Fruit fly (Drosophila melanogaster): ENCODE data around the gene Scm.
"Not testable (repeated sequence)": the region's sequence is repeated elsewhere in the genome, so short reads cannot be mapped to it uniquely, and the experiment has no call there.

Gene Scm

DNA sequence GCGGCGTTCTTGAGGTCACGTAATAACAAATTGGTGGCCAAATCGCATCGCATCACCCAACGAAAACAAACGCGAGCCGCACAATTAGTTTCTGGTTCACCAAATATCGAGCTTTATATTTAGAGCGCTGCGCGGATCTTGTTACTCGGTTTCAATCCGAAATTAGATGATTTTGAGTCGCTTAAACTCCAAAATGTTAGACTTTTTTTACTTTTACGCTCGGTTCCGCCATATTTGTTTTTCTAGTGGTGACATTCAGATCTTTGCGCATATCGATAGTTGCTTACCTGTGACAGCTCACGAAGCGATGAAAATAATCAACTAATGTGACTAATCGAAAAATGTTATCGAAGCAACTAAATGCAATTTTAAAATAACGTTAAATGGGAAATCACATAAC lies at the start of gene Scm:
Gene Scm (minus strand): TSS at position 251 of the 400 bp plus-strand sequence.
- TF ChIP-seq pan (optimal IDR thresholded peaks at IDR 0.05): no peak
- no peak for TF ChIP-seq EcR (GFP tag; optimal IDR thresholded peaks at IDR 0.05)
- TF ChIP-seq CG8478 (optimal IDR thresholded peaks at IDR 0.05): no peak
- TF ChIP-seq usp (GFP tag; optimal IDR thresholded peaks at IDR 0.05): no peak
- TF ChIP-seq psq (optimal IDR thresholded peaks at IDR 0.05): no peak
- no peak for TF ChIP-seq Dll (optimal IDR thresholded peaks at IDR 0.05)

DNA sequence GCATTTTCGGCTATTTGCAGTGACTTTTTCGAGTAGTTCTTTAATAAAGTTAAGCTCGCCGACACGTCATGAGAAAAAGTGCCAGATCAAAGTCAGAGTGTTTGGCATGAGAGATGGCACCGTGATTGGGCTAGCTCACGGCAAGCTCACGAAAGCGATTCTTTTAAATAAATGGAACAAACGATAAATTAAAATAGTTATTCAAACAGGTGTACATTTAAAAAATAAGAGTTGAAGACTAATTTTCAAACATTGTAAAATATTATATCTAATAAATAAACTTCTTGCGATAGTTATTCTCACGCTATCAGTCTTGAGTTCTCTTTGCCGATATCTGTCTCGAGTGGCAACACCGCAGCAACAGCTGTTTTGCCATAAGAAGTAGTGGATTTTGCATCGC lies 48.0 kb upstream of the Scm start, which contains the start of the genes eca and CG18542:
Gene eca (minus strand): TSS at position 101 of the 400 bp plus-strand sequence.
Gene CG18542 (plus strand): TSS at position 385 of the 400 bp plus-strand sequence.
- TF ChIP-seq EcR (GFP tag; optimal IDR thresholded peaks at IDR 0.05); pan (optimal IDR thresholded peaks at IDR 0.05); Dll (optimal IDR thresholded peaks at IDR 0.05): not testable (repeated sequence)

DNA sequence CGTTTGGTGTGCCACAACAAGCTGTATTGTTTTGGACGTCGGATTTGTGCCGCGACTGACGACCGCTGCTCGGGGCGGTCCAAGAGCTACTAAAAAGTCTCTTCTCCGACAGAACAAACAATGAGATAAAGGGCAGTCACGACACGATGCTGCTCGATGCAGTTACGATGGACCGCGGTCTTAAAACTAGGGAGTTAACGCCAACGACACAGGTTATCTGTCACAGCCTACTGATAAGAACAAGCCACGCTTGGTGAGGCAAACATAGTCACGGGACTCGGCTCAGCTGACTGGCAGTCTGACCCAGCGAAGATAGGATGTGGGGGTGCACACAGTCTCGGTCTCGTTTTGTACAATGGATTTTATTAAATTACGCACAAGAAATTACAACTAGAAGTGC lies 46.7 kb upstream of the Scm start, which contains the start of gene CG9444:
Gene CG9444 (minus strand): TSS at position 140 of the 400 bp plus-strand sequence.
- no peak for TF ChIP-seq pan (optimal IDR thresholded peaks at IDR 0.05)
- no peak for TF ChIP-seq psq (optimal IDR thresholded peaks at IDR 0.05)
- no peak for TF ChIP-seq EcR (GFP tag; optimal IDR thresholded peaks at IDR 0.05)
- TF ChIP-seq usp (GFP tag; optimal IDR thresholded peaks at IDR 0.05): no peak
- TF ChIP-seq CG8478 (optimal IDR thresholded peaks at IDR 0.05): no peak
- TF ChIP-seq Dll (optimal IDR thresholded peaks at IDR 0.05): no peak

DNA sequence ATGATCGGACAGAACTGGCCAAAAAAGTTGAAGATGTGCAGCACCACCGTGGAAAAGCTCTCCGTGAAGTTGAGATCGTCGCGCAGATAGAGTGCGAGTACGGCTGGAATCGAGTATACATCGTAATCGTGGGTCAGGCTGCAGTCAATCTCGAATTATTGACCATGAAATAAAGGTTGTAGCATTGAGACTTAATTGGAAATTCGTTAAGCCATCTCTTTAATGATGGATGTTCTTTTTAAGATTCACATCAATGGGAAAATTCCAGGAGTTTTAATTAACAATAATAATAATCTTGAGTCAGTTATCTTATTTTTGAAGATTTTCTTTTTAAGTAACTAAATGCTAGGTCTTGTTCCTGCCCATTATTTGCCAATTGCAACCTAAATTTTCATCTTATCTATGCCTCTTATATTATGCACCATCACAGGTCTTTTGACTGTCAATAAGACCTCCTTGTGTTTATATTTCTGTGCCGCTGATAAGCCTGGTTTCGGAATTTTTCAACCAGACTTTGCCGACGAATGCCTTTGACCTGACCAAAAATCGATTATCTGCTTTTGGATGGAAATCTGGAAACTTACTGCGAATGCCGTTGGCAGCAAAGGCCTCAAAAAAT lies 45.8 kb upstream of the Scm start:
- no peak for TF ChIP-seq Dll (optimal IDR thresholded peaks at IDR 0.05)
- no peak for TF ChIP-seq psq (optimal IDR thresholded peaks at IDR 0.05)
- TF ChIP-seq EcR (GFP tag; optimal IDR thresholded peaks at IDR 0.05): no peak
- no peak for TF ChIP-seq usp (GFP tag; optimal IDR thresholded peaks at IDR 0.05)
- TF ChIP-seq pan (optimal IDR thresholded peaks at IDR 0.05): no peak
- TF ChIP-seq CG8478 (optimal IDR thresholded peaks at IDR 0.05): no peak

dm6 chr3R:9679746-9680145 lies 42.3 kb upstream of the Scm start, which contains the start of gene nmdyn-D7:
Gene nmdyn-D7, plus strand, starts transcription at chr3R:9679939.
- TF ChIP-seq Dll (optimal IDR thresholded peaks at IDR 0.05) (no peak), psq (optimal IDR thresholded peaks at IDR 0.05) (no peak), pan (optimal IDR thresholded peaks at IDR 0.05) (no peak), usp (GFP tag; optimal IDR thresholded peaks at IDR 0.05) (no peak), CG8478 (optimal IDR thresholded peaks at IDR 0.05) (no peak), EcR (GFP tag; optimal IDR thresholded peaks at IDR 0.05) (no peak)

- TF ChIP-seq psq (optimal IDR thresholded peaks at IDR 0.05): no peak
- TF ChIP-seq CG8478 (optimal IDR thresholded peaks at IDR 0.05): no peak
- TF ChIP-seq pan (optimal IDR thresholded peaks at IDR 0.05): no peak
- TF ChIP-seq usp (GFP tag; optimal IDR thresholded peaks at IDR 0.05): no peak
- no peak for TF ChIP-seq Dll (optimal IDR thresholded peaks at IDR 0.05)
- no peak for TF ChIP-seq EcR (GFP tag; optimal IDR thresholded peaks at IDR 0.05)
Observed at dm6 chr3R:9677734-9678341, 40.4 kb upstream of the Scm start, which contains the start of gene p23. Gene p23, plus strand, starts transcription at chr3R:9677927.

- TF ChIP-seq Dll (optimal IDR thresholded peaks at IDR 0.05) (no peak), usp (GFP tag; optimal IDR thresholded peaks at IDR 0.05) (no peak), EcR (GFP tag; optimal IDR thresholded peaks at IDR 0.05) (no peak)
Observed at dm6 chr3R:9674968-9675573, 37.7 kb upstream of the Scm start, which contains the start of gene Nepl12. Gene Nepl12, plus strand, starts transcription at chr3R:9675523.

DNA sequence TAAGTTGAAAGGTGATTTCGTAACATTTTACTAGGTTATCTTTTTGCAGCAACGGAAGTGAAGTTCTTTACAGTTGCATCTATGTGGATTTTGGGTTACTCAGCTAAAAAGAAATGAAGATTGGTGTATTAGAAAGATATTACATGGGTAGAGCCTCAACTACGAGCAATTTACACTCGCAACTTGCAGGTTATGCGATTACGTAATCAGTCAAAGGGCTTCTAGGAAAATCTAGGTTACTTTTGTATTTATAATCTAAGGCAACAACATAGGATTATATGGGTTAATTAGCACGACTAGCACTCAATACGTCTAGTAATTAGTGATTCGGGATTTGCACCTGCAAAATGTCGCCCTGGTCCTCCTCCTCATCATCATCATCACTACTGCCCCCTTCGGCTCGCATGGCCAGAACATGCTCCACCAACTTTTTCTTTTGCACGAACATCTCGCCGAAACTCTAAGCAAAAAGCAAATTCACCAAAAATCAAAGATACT lies 36.8 kb upstream of the Scm start, which contains the start of gene Dhc1:
Gene Dhc1 (minus strand): TSS at position 448 of the 498 bp plus-strand sequence.
- TF ChIP-seq psq (optimal IDR thresholded peaks at IDR 0.05): no peak
- no peak for TF ChIP-seq pan (optimal IDR thresholded peaks at IDR 0.05)
- no peak for TF ChIP-seq usp (GFP tag; optimal IDR thresholded peaks at IDR 0.05)
- no peak for TF ChIP-seq Dll (optimal IDR thresholded peaks at IDR 0.05)
- TF ChIP-seq CG8478 (optimal IDR thresholded peaks at IDR 0.05): no peak
- TF ChIP-seq EcR (GFP tag; optimal IDR thresholded peaks at IDR 0.05): no peak

dm6 chr3R:9673207-9673606 lies 35.8 kb upstream of the Scm start:
- TF ChIP-seq usp (GFP tag; optimal IDR thresholded peaks at IDR 0.05) (no peak), pan (optimal IDR thresholded peaks at IDR 0.05) (no peak), CG8478 (optimal IDR thresholded peaks at IDR 0.05) (no peak), EcR (GFP tag; optimal IDR thresholded peaks at IDR 0.05) (no peak), Dll (optimal IDR thresholded peaks at IDR 0.05) (no peak), psq (optimal IDR thresholded peaks at IDR 0.05) (no peak)

- TF ChIP-seq pan (optimal IDR thresholded peaks at IDR 0.05) (no peak), usp (GFP tag; optimal IDR thresholded peaks at IDR 0.05) (no peak), EcR (GFP tag; optimal IDR thresholded peaks at IDR 0.05) (no peak), Dll (optimal IDR thresholded peaks at IDR 0.05) (no peak), CG8478 (optimal IDR thresholded peaks at IDR 0.05) (no peak), psq (optimal IDR thresholded peaks at IDR 0.05) (no peak)
Observed at dm6 chr3R:9665405-9665804, 28.0 kb upstream of the Scm start.

DNA sequence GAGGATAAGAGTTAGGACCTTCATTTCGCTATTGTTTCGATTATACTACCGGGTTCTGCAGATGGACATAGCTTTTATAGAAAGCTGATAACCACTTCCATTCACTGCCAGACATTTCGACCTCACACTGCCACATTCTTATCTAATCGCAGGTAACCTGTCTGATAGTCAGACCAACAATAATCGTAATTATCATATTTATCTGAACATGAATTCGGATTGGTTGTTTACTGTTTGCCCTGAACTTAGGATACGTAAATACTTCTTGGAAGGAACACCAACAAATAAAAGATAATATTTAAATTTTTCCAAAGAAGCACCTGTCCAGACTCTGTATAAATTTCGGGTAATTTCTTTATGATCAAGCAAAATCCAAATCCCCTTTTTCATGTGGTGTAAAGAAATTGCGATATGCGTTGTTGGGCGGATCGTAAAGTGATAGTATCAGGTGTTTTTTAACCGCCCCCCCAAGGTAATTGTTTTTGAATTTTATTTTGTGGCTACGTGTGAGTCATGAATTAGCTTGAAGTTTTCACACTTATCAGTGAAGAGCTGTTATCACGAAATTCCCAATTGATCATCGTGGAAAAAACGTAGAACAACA lies 8.8 kb upstream of the Scm start, which contains the start of gene Fst:
Gene Fst (minus strand): TSS at position 51 of the 604 bp plus-strand sequence.
- TF ChIP-seq psq (optimal IDR thresholded peaks at IDR 0.05): no peak

dm6 chr3R:9644620-9645019 lies 7.2 kb upstream of the Scm start:
- TF ChIP-seq pan (optimal IDR thresholded peaks at IDR 0.05) (no peak), usp (GFP tag; optimal IDR thresholded peaks at IDR 0.05) (no peak), Dll (optimal IDR thresholded peaks at IDR 0.05) (no peak), CG8478 (optimal IDR thresholded peaks at IDR 0.05) (no peak), EcR (GFP tag; optimal IDR thresholded peaks at IDR 0.05) (no peak), psq (optimal IDR thresholded peaks at IDR 0.05) (no peak)

All from whole organism.